Worm (Caenorhabditis elegans): ENCODE data around the gene F46B6.10.

DNA sequence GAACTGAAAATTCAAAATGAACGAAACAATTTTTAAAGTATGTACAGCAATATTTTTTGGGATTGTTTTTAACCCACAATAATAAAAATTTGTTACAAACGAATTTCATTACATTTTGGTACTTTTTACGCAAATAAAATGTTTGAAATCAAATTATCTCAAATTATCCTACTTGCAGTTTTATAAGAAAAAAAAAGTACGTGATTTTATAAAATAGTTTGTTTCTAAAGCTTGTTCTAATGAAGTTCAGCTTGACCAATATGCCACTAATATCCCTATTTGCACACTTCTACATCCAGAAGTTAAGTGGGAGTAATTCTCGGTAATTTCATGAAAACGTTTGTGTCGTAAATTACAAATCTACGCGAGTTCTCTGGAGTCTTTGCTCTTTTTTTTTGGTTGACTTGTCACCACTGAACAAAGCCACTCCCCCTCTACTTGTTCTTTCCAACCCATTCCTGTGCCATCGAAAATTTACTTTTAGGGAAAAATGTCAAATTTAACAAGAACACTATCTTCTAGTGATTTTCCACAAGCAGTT is 41.6 kb upstream of the F46B6.10 start, which contains the start of gene sru-8:
- TF ChIP-seq nfya-1 (tag; optimal IDR thresholded peaks at IDR 0.05; ENCODE audit: borderline replicate concordance, insufficient read depth) (no peak), B0336.3 (GFP tag; IDR thresholded peaks at IDR 0.05) (no peak), nhr-179 (tag; optimal IDR thresholded peaks at IDR 0.05) (no peak), sea-2 (GFP tag; IDR thresholded peaks at IDR 0.05) (no peak), aptf-3 (GFP tag; IDR thresholded peaks at IDR 0.05) (no peak), ceh-79 (tag; optimal IDR thresholded peaks at IDR 0.05) (no peak), ztf-26 (tag; optimal IDR thresholded peaks at IDR 0.05) (no peak), K11D2.4 (GFP tag; IDR thresholded peaks at IDR 0.05) (no peak), dox-1 (GFP tag; IDR thresholded peaks at IDR 0.05) (no peak), F33H1.4 (GFP tag; IDR thresholded peaks at IDR 0.05) (no peak), ama-1 (optimal IDR thresholded peaks at IDR 0.05) (no peak), ama-1 (GFP tag; optimal IDR thresholded peaks at IDR 0.05) (no peak), aptf-2 (GFP tag; conservative IDR thresholded peaks at IDR 0.05) (no peak)
